Worm (Caenorhabditis elegans): ENCODE measurements around the gene sra-2.

DNA sequence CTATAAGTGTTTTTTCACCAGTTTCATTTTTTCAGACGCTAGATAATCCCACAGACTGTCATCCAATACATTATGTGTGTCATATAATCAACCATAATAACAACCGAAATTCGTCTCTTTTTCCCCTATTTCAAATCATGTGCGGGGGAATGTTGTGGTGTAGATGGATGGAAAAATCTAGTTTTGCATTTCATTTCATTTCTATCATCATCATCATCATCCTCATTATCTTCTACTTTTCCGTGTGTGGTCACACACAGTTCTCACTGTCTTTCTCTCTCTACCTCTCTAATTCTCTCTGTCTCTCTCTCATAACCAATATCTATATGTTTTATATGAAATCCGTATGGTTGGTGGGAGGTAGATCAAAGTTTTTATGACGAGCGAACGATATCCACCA is 44.8 kb downstream of the sra-2 start:
- TF ChIP-seq T22C8.4 (GFP tag; IDR thresholded peaks at IDR 0.05) = no peak
- TF ChIP-seq med-1 (GFP tag; optimal IDR thresholded peaks at IDR 0.05; ENCODE audit: insufficient read depth) = no peak
- no peak for TF ChIP-seq klf-2 (GFP tag; conservative IDR thresholded peaks at IDR 0.05)
- TF ChIP-seq ref-1 (GFP tag; conservative IDR thresholded peaks at IDR 0.05) = no peak
- TF ChIP-seq cog-1 (tag; optimal IDR thresholded peaks at IDR 0.05) = no peak
- TF ChIP-seq flt-1 (GFP tag; IDR thresholded peaks at IDR 0.05) = no peak
- TF ChIP-seq ztf-29 (GFP tag; IDR thresholded peaks at IDR 0.05) = no peak
- no peak for TF ChIP-seq tab-1 (GFP tag; IDR thresholded peaks at IDR 0.05)

All from whole organism, midembryonic.